Fruit fly (Drosophila melanogaster) whole organism, pupa: ENCODE data around the gene ERR.

ENCODE experiments used
- CG10348 ChIP-seq: fragments of 200-800 bp; sonication (Bioruptor generic); IDR thresholded peaks from 2 replicates; pipeline ENCODE4 v1.3.6; 2022; ENCODE audit warnings: missing biosample characterization, missing genetic modification characterization
- CG12605 ChIP-seq: fragments of 200-800 bp; sonication (Bioruptor generic); IDR thresholded peaks from 2 replicates; pipeline ENCODE4 v1.3.6; 2022; ENCODE audit warnings: missing biosample characterization, missing genetic modification characterization
- CG13204 ChIP-seq: fragments of 200-800 bp; sonication (Bioruptor generic); optimal IDR thresholded peaks from 2 replicates; lab custom pipeline; 2018; ENCODE audit warnings: missing biosample characterization, mild to moderate bottlenecking, missing genetic modification characterization, moderate library complexity
- CG14655 ChIP-seq: fragments of 200-800 bp; sonication (Bioruptor generic); optimal IDR thresholded peaks from 3 replicates; lab custom pipeline; 2017; ENCODE audit warnings: mild to moderate bottlenecking, missing biosample characterization, missing genetic modification reagents, missing genetic modification characterization
- CG15710 ChIP-seq: fragments of 200-800 bp; sonication (Bioruptor generic); optimal IDR thresholded peaks from 2 replicates; lab custom pipeline; 2018; ENCODE audit warnings: missing biosample characterization, mild to moderate bottlenecking, missing genetic modification characterization, moderate library complexity
- CG17806 ChIP-seq: fragments of 200-800 bp; sonication (Bioruptor generic); optimal IDR thresholded peaks from 2 replicates; lab custom pipeline; 2018; ENCODE audit warnings: missing biosample characterization, mild to moderate bottlenecking, missing genetic modification characterization, moderate library complexity
- CG32121 ChIP-seq: fragments of 200-800 bp; sonication (Bioruptor generic); IDR thresholded peaks from 2 replicates; pipeline ENCODE4 v1.3.6; 2022; ENCODE audit warnings: missing biosample characterization, missing genetic modification characterization
- CG34367 ChIP-seq: fragments of 200-800 bp; sonication (Bioruptor generic); optimal IDR thresholded peaks from 2 replicates; lab custom pipeline; 2018; ENCODE audit warnings: missing biosample characterization, mild to moderate bottlenecking, missing genetic modification characterization
- CG4496 ChIP-seq: fragments of 200-800 bp; sonication (Bioruptor generic); IDR thresholded peaks from 3 replicates; pipeline ENCODE4 v1.3.6; 2022; ENCODE audit warnings: missing biosample characterization, missing genetic modification characterization
- CG8159 ChIP-seq: fragments of 200-800 bp; sonication (Bioruptor generic); optimal IDR thresholded peaks from 3 replicates; lab custom pipeline; 2018; ENCODE audit warnings: missing biosample characterization, mild to moderate bottlenecking, missing genetic modification characterization, moderate library complexity
- CG8301 ChIP-seq: fragments of 200-800 bp; sonication (Bioruptor generic); optimal IDR thresholded peaks from 2 replicates; lab custom pipeline; 2018; ENCODE audit warnings: missing biosample characterization, mild to moderate bottlenecking, missing genetic modification characterization
- CG9948 ChIP-seq: fragments of 200-800 bp; sonication (Bioruptor generic); optimal IDR thresholded peaks from 2 replicates; lab custom pipeline; 2018; ENCODE audit warnings: missing biosample characterization, mild to moderate bottlenecking, missing genetic modification characterization, moderate library complexity
- D1 ChIP-seq: fragments of 200-800 bp; sonication (Bioruptor generic); optimal IDR thresholded peaks from 2 replicates; lab custom pipeline; 2018; ENCODE audit warnings: missing biosample characterization, mild to moderate bottlenecking, missing genetic modification characterization, moderate library complexity
- EcR ChIP-seq: fragments of 200-800 bp; sonication (Bioruptor generic); optimal IDR thresholded peaks from 3 replicates; lab custom pipeline; 2019; ENCODE audit warnings: missing biosample characterization, missing genetic modification characterization, mild to moderate bottlenecking, moderate library complexity, missing genetic modification reagents
- Ets98B ChIP-seq: fragments of 200-800 bp; sonication (Bioruptor generic); IDR thresholded peaks from 2 replicates; pipeline ENCODE4 v1.3.6; 2022; ENCODE audit warnings: missing biosample characterization, missing genetic modification characterization
- Pif1A ChIP-seq: fragments of 200-800 bp; sonication (Bioruptor generic); optimal IDR thresholded peaks from 3 replicates; lab custom pipeline; 2016; ENCODE audit warnings: missing biosample characterization, missing genetic modification characterization
- Pif1B ChIP-seq: fragments of 200-800 bp; sonication (Bioruptor generic); optimal IDR thresholded peaks from 3 replicates; lab custom pipeline; 2016; ENCODE audit warnings: missing biosample characterization, missing genetic modification characterization
- Snoo ChIP-seq: fragments of 200-800 bp; sonication (Bioruptor generic); optimal IDR thresholded peaks from 3 replicates; lab custom pipeline; 2017; ENCODE audit warnings: missing biosample characterization, mild to moderate bottlenecking, missing genetic modification characterization, inconsistent platforms
- fd96Ca ChIP-seq: fragments of 200-800 bp; sonication (Bioruptor generic); IDR thresholded peaks from 3 replicates; pipeline ENCODE4 v1.3.6; 2022; ENCODE audit warnings: missing biosample characterization, missing genetic modification characterization
- gl ChIP-seq: fragments of 200-800 bp; sonication (Bioruptor generic); optimal IDR thresholded peaks from 2 replicates; lab custom pipeline; 2018; ENCODE audit warnings: missing biosample characterization, mild to moderate bottlenecking, missing genetic modification characterization
- rn ChIP-seq: fragments of 200-800 bp; sonication (Bioruptor generic); IDR thresholded peaks from 2 replicates; pipeline ENCODE4 v1.3.6; 2022; ENCODE audit warnings: missing biosample characterization, missing genetic modification characterization

Gene ERR

dm6 chr3L:8180464-8181137 is 5.9 kb downstream of the ERR start, which contains the start of the genes mthl7 and Uxs:
TSS of gene mthl7 (minus strand) at chr3L:8180514.
TSS of gene Uxs (plus strand) at chr3L:8180923.
- TF ChIP-seq Ets98B (no peak), CG13204 (GFP tag; lab: Kevin White, UChicago) (no peak), Pif1A (GFP tag; lab: Kevin White, UChicago) (no peak), Snoo (tag; lab: Kevin White, UChicago) (no peak), CG4496 (no peak), CG15710 (tag; lab: Kevin White, UChicago) (no peak), Pif1B (GFP tag; lab: Kevin White, UChicago) (no peak), D1 (tag; lab: Kevin White, UChicago) (no peak), CG9948 (tag; lab: Kevin White, UChicago) (no peak), fd96Ca (GFP tag; lab: Robert Waterston, UW) (no peak), CG17806 (tag; lab: Kevin White, UChicago) (no peak), CG14655 (no peak), CG8301 (tag; lab: Kevin White, UChicago) (no peak), rn (GFP tag; lab: Robert Waterston, UW) (no peak), EcR (GFP tag; lab: Kevin White, UChicago) (no peak), CG10348 (no peak), CG8159 (tag; lab: Kevin White, UChicago) (no peak), CG34367 (tag; lab: Kevin White, UChicago) (no peak), gl (tag; lab: Kevin White, UChicago) (no peak), CG12605 (no peak)

DNA sequence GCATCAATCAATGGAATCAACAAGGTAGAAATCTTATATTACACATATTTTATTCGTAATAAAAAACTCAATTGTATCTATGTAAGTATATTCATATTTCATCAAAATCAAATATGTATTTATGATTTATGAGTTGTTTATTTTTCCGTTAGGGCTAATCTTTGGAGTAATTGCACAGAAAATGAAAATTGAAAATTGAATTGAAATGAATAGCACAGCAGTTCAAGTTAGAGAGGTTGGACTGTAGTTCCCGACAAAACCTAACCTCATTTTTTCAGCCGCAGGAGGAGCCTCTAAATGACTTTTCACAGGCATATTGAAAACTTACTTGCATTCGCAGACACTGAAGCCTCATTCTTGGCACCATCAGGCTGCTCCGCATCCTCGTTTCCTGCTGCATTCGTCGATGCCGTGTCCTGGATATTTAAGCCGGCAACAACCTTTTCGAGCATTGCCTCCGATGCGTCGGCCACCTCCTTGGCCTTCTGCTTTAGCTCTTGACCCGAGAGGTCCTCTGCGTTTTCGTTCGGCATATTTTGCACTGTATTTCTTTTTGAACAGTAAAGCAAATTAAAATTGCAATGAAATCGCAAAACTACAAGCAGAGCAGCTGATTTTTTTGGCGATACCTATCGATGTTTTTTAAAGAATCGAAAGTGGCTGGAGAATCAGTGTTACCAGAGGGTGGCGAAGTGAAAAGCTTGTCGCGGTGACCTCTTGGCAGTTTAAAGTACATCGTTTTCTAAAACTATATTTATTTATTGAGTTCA is 8.5 kb downstream of the ERR start, which contains the start of gene Nmt:
TSS of gene Nmt (minus strand) at position 635 of the 770 bp plus-strand sequence.
- peak; percentile 43 for TF ChIP-seq CG17806 (tag; lab: Kevin White, UChicago)
- TF ChIP-seq CG8301 (tag; lab: Kevin White, UChicago) = peak; percentile 49
- TF ChIP-seq gl (tag; lab: Kevin White, UChicago) = peak; percentile 3
- peak; percentile 28 for TF ChIP-seq CG9948 (tag; lab: Kevin White, UChicago)
- no peak for TF ChIP-seq rn (GFP tag; lab: Robert Waterston, UW)
- peak; percentile 42 for TF ChIP-seq Ets98B
- no peak for TF ChIP-seq EcR (GFP tag; lab: Kevin White, UChicago)
- no peak for TF ChIP-seq CG12605
- peak; percentile 24 for TF ChIP-seq Snoo (tag; lab: Kevin White, UChicago)
- TF ChIP-seq CG8159 (tag; lab: Kevin White, UChicago) = peak; percentile 36
- TF ChIP-seq CG32121 (GFP tag; lab: Robert Waterston, UW) = no peak
- no peak for TF ChIP-seq Pif1B (GFP tag; lab: Kevin White, UChicago)
- no peak for TF ChIP-seq Pif1A (GFP tag; lab: Kevin White, UChicago)
- no peak for TF ChIP-seq fd96Ca (GFP tag; lab: Robert Waterston, UW)
- TF ChIP-seq CG13204 (GFP tag; lab: Kevin White, UChicago) = no peak
- peak; percentile 19 for TF ChIP-seq CG15710 (tag; lab: Kevin White, UChicago)
- no peak for TF ChIP-seq CG4496

dm6 chr3L:8175818-8176217 is 10.7 kb downstream of the ERR start, which contains the start of gene RecQ4:
TSS of gene RecQ4 (minus strand) at chr3L:8175978.
- TF ChIP-seq Pif1B (GFP tag; lab: Kevin White, UChicago) (no peak), Pif1A (GFP tag; lab: Kevin White, UChicago) (no peak), CG8301 (tag; lab: Kevin White, UChicago) (no peak), gl (tag; lab: Kevin White, UChicago) (no peak), Snoo (tag; lab: Kevin White, UChicago) (no peak), CG15710 (tag; lab: Kevin White, UChicago) (no peak), CG14655 (no peak), D1 (tag; lab: Kevin White, UChicago) (no peak), CG17806 (tag; lab: Kevin White, UChicago) (no peak), CG34367 (tag; lab: Kevin White, UChicago) (no peak), CG12605 (no peak)
- TF ChIP-seq, all 21 proteins: peak for 0

DNA sequence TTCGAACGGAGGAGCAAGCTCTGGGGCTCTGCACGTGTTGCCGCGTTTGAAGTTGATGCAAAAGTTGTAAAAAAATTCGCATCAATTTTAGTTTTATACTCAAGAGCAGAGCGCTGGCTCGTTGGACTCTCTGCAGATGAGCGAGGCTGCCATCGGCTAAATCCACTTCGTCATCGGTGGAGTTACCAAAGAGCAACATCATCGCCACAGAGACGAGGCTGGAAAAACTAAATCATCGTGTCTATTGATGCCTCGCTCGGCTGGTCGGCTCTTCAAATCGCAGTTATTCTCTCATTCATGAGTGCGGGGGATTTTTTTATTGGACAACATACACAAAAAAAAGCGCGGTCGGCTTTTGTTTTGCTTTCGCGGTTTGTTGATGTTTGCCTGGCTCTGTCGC is 21.0 kb downstream of the ERR start, which contains the start of gene CG13675:
TSS of gene CG13675 (minus strand) at position 83 of the 400 bp plus-strand sequence.
- TF ChIP-seq Ets98B (no peak; the same call in 1 of the 2 replicates), CG4496 (peak; percentile 44; the same call in 1 of the 3 replicates), EcR (GFP tag; lab: Kevin White, UChicago) (no peak)

- TF ChIP-seq CG4496 = no peak
- TF ChIP-seq D1 (tag; lab: Kevin White, UChicago) = peak; percentile 14
Measured at dm6 chr3L:8159724-8160422, 26.6 kb downstream of the ERR start, which contains the start of gene CG43886. TSS of gene CG43886 (minus strand) at chr3L:8159774.
